Worm (Caenorhabditis elegans): Measurements from ENCODE around the gene T05C12.9.

- TF ChIP-seq nhr-237 (tag; optimal IDR thresholded peaks at IDR 0.05) (no peak), fos-1 (tag; optimal IDR thresholded peaks at IDR 0.05) (no peak), lin-15B (tag; optimal IDR thresholded peaks at IDR 0.05) (no peak), zip-11 (GFP tag; IDR thresholded peaks at IDR 0.05) (no peak), jun-1 (tag; optimal IDR thresholded peaks at IDR 0.05) (no peak), ama-1 (optimal IDR thresholded peaks at IDR 0.05) (no peak), set-16 (GFP tag; IDR thresholded peaks at IDR 0.05) (no peak), madf-9 (GFP tag; conservative IDR thresholded peaks at IDR 0.05) (no peak), aha-1 (tag) (peak; percentile 73), lsy-2 (tag; optimal IDR thresholded peaks at IDR 0.05) (peak in 1 of 2 experiments; percentile 25)
Observed at ce11 chrII:8222309-8223065, 29.5 kb upstream of the T05C12.9 start, which contains the start of gene dab-1.
